Worm (Caenorhabditis elegans) whole organism, mixed stage, embryonic: ENCODE measurements around the gene kcc-1.

Experiments
- M03D4.4 ChIP-seq: sonication (generic microtip); optimal IDR thresholded peaks from 2 replicates; lab custom pipeline; 2017; ENCODE audit warnings: mild to moderate bottlenecking, missing genetic modification characterization, missing compliant biosample characterization
- blmp-1 ChIP-seq: fragments of 150-350 bp; optimal IDR thresholded peaks from 2 replicates; lab custom pipeline; 2014; ENCODE audit warnings: missing biosample characterization, missing genetic modification characterization
- ceh-39 ChIP-seq: fragments of 150-350 bp; optimal IDR thresholded peaks from 2 replicates; lab custom pipeline; 2014; ENCODE audit warnings: missing biosample characterization, missing genetic modification characterization
- ceh-43 ChIP-seq: fragments of 200-800 bp; sonication (Bioruptor generic); optimal IDR thresholded peaks from 2 replicates; lab custom pipeline; 2018; ENCODE audit warnings: mild to moderate bottlenecking, missing genetic modification characterization, moderate library complexity, missing compliant biosample characterization
- ces-1 ChIP-seq: fragments of 150-350 bp; optimal IDR thresholded peaks from 2 replicates; lab custom pipeline; 2014; ENCODE audit warnings: missing biosample characterization, missing genetic modification reagents, missing genetic modification characterization
- cnd-1 ChIP-seq: fragments of 200-800 bp; sonication (Bioruptor generic); optimal IDR thresholded peaks from 2 replicates; lab custom pipeline; 2018; ENCODE audit warnings: mild to moderate bottlenecking, missing genetic modification characterization, missing compliant biosample characterization
- drap-1 ChIP-seq: fragments of 200-800 bp; sonication (Bioruptor generic); optimal IDR thresholded peaks from 3 replicates; lab custom pipeline; 2018; ENCODE audit warnings: mild to moderate bottlenecking, missing genetic modification characterization, missing compliant biosample characterization
- elt-1 ChIP-seq: sonication (generic microtip); optimal IDR thresholded peaks from 2 replicates; lab custom pipeline; 2017; ENCODE audit warnings: missing genetic modification characterization, mild to moderate bottlenecking, missing compliant biosample characterization, antibody characterized with exemption, moderate library complexity, borderline replicate concordance; ENCODE audit not compliant: insufficient read depth
- elt-3 ChIP-seq: fragments of 150-350 bp; optimal IDR thresholded peaks from 2 replicates; lab custom pipeline; 2014; ENCODE audit warnings: missing biosample characterization, missing genetic modification characterization
- flh-1 ChIP-seq: fragments of 200-800 bp; sonication (Bioruptor generic); optimal IDR thresholded peaks from 2 replicates; lab custom pipeline; 2018; ENCODE audit warnings: mild to moderate bottlenecking, missing genetic modification characterization, moderate library complexity, missing compliant biosample characterization
- ham-2 ChIP-seq: fragments of 200-800 bp; sonication (Bioruptor generic); optimal IDR thresholded peaks from 2 replicates; lab custom pipeline; 2018; ENCODE audit warnings: mild to moderate bottlenecking, missing genetic modification characterization, missing compliant biosample characterization
- hlh-1 ChIP-seq: fragments of 150-350 bp; optimal IDR thresholded peaks from 2 replicates; lab custom pipeline; 2014; ENCODE audit warnings: missing biosample characterization, missing genetic modification reagents, missing genetic modification characterization
- lin-32 ChIP-seq: fragments of 200-800 bp; sonication (Bioruptor generic); optimal IDR thresholded peaks from 2 replicates; lab custom pipeline; 2018; ENCODE audit warnings: mild to moderate bottlenecking, missing genetic modification characterization, missing compliant biosample characterization
- lsy-2 ChIP-seq: fragments of 150-350 bp; optimal IDR thresholded peaks from 2 replicates; lab custom pipeline; 2014; ENCODE audit warnings: missing biosample characterization, missing genetic modification characterization
- mab-5 ChIP-seq: fragments of 150-350 bp; optimal IDR thresholded peaks from 2 replicates; lab custom pipeline; 2014; ENCODE audit warnings: missing biosample characterization, missing genetic modification characterization
- mep-1 ChIP-seq: fragments of 150-350 bp; optimal IDR thresholded peaks from 2 replicates; lab custom pipeline; 2017; ENCODE audit warnings: missing biosample characterization, missing genetic modification reagents, missing genetic modification characterization, inconsistent platforms
- mls-2 ChIP-seq: sonication (generic microtip); optimal IDR thresholded peaks from 2 replicates; lab custom pipeline; 2016; ENCODE audit warnings: mild to moderate bottlenecking, missing genetic modification characterization, moderate library complexity, missing compliant biosample characterization
- nhr-12 ChIP-seq: fragments of 150-350 bp; optimal IDR thresholded peaks from 2 replicates; lab custom pipeline; 2014; ENCODE audit warnings: missing biosample characterization, missing genetic modification characterization
- nhr-2 ChIP-seq: fragments of 150-350 bp; optimal IDR thresholded peaks from 2 replicates; lab custom pipeline; 2014; ENCODE audit warnings: missing biosample characterization, missing genetic modification characterization
- nhr-237 ChIP-seq: fragments of 150-350 bp; optimal IDR thresholded peaks from 2 replicates; lab custom pipeline; 2014; ENCODE audit warnings: missing biosample characterization, missing genetic modification characterization
- nhr-28 ChIP-seq: fragments of 150-350 bp; optimal IDR thresholded peaks from 2 replicates; lab custom pipeline; 2014; ENCODE audit warnings: missing biosample characterization, missing genetic modification characterization
- nhr-76 ChIP-seq: sonication (generic microtip); optimal IDR thresholded peaks from 2 replicates; lab custom pipeline; 2017; ENCODE audit warnings: missing biosample characterization, missing genetic modification characterization
- pha-4 ChIP-seq: fragments of 150-350 bp; optimal IDR thresholded peaks from 2 replicates; lab custom pipeline; 2018; ENCODE audit warnings: missing biosample characterization, missing genetic modification reagents, missing genetic modification characterization
- snpc-4 ChIP-seq: fragments of 150-350 bp; optimal IDR thresholded peaks from 2 replicates; lab custom pipeline; 2014; ENCODE audit warnings: missing biosample characterization, missing genetic modification characterization
- tbx-8 ChIP-seq: fragments of 200-800 bp; sonication (Bioruptor generic); optimal IDR thresholded peaks from 2 replicates; lab custom pipeline; 2018; ENCODE audit warnings: mild to moderate bottlenecking, missing genetic modification characterization, moderate library complexity, missing compliant biosample characterization
- unc-120 ChIP-seq: sonication (generic microtip); optimal IDR thresholded peaks from 2 replicates; lab custom pipeline; 2017; ENCODE audit warnings: missing genetic modification characterization, missing compliant biosample characterization; ENCODE audit not compliant: poor library complexity, severe bottlenecking
- unc-39 ChIP-seq: fragments of 150-350 bp; optimal IDR thresholded peaks from 2 replicates; lab custom pipeline; 2014; ENCODE audit warnings: missing biosample characterization, missing genetic modification characterization
- zip-8 ChIP-seq: fragments of 150-350 bp; optimal IDR thresholded peaks from 2 replicates; lab custom pipeline; 2014; ENCODE audit warnings: missing biosample characterization, missing genetic modification characterization
- ztf-11 ChIP-seq: fragments of 150-350 bp; optimal IDR thresholded peaks from 2 replicates; lab custom pipeline; 2014; ENCODE audit warnings: missing biosample characterization, missing genetic modification characterization

Gene kcc-1

DNA sequence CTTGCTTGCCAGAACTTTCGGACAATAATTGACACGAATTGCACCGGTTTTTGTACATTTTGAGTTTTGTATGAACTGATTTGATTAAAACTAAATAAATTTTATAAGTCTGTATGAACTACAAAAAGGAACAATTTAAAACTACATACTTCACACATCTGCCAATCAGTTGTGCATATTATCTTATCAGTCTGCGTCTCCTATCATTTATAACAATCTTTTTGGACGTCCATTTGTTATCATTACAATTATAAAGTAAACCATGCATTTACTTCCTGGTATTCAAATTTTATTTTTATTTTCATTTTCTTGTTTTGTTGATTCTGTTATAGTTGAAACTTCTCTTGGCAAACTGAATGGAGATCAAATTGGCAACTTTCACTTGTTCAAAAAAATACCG is 25.8 kb upstream of the kcc-1 start, which contains the start of gene cest-10:
cest-10 (plus strand) TSS at position 254 of the 400 bp plus-strand sequence.
- TF ChIP-seq nhr-12 (tag; lab: Kevin White, UChicago) (no peak), ztf-11 (no peak), snpc-4 (no peak), elt-1 (tag; lab: Kevin White, UChicago) (no peak), nhr-28 (tag; lab: Kevin White, UChicago) (no peak), ceh-43 (no peak), nhr-2 (tag; lab: Kevin White, UChicago) (no peak), drap-1 (no peak), hlh-1 (tag; lab: Kevin White, UChicago) (no peak), nhr-237 (tag; lab: Kevin White, UChicago) (no peak), ceh-39 (tag; lab: Kevin White, UChicago) (no peak), tbx-8 (GFP tag; lab: Kevin White, UChicago) (no peak), ham-2 (no peak)

DNA sequence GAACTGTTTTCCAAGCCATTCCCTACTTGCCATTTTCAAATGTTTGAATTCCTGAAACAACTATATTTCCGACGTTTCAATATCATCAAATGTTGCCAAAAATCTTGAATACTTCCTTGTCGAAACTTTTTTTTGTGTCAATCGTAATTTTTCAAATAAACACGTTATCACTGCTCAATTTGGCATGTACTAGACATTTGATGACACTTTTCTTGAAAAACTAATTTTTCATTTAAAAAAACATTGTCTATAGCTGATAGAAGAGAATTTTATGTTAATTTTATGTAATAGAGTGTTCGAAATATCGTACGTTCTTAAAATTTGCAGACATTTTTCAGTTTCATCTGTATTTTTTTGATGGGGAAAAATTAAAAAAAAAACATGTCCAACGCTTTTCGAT is 23.3 kb upstream of the kcc-1 start:
- TF ChIP-seq snpc-4, result no peak

DNA sequence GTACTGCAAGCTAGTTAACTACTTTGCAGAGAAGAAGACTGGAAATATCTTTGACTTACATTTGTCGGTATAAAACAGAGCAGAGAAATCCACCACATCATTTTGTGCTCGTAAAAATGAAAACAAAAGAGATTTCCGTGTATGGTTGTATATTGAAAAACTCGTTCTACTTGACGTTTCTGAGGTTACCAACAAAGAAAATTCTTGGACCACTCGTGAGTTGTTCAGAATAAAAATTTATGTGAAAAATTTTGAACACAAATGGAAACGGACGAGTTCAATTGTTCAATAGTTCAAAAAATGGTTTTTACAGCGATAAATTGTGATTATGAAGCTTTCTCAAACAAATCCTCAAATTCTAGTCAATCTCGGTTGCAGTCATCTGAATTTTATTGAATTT is 21.5 kb upstream of the kcc-1 start, which contains the start of gene clec-179:
clec-179 (minus strand) TSS at position 101 of the 400 bp plus-strand sequence.
- TF ChIP-seq unc-39 (tag; lab: Kevin White, UChicago) (no peak), drap-1 (no peak), lin-32 (GFP tag; lab: Kevin White, UChicago) (no peak), ztf-11 (no peak), elt-1 (tag; lab: Kevin White, UChicago) (no peak), nhr-2 (tag; lab: Kevin White, UChicago) (no peak), snpc-4 (no peak), elt-3 (no peak), ceh-39 (tag; lab: Kevin White, UChicago) (no peak), unc-120 (tag; lab: Kevin White, UChicago) (no peak), blmp-1 (no peak), flh-1 (no peak), pha-4 (tag; lab: Kevin White, UChicago) (no peak), mab-5 (tag; lab: Kevin White, UChicago) (no peak), zip-8 (no peak), M03D4.4 (tag; lab: Kevin White, UChicago) (no peak)

DNA sequence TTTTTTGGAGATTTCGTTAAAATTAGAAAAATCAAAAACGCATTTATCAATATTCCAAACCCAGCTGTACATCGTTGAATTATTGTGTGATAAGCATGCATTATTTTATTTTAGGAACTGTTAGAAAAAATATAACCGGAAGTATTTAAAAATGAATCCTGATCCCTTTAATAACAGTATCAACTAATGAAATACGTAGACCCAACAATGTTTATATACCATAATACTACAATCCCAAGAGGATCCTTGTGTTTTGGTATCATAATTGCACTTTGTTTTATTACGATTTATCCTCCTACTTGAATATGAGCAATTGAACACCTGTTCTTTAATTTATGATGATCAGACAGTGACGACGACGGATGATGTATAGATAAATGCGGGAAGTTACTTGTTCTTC is 19.3 kb upstream of the kcc-1 start, which contains the start of gene str-249:
str-249 (minus strand) TSS at position 101 of the 400 bp plus-strand sequence.
- TF ChIP-seq unc-39 (tag; lab: Kevin White, UChicago), result no peak
- TF ChIP-seq ham-2, result no peak
- no peak for TF ChIP-seq mep-1 (tag; lab: Kevin White, UChicago)
- no peak for TF ChIP-seq tbx-8 (GFP tag; lab: Kevin White, UChicago)
- TF ChIP-seq elt-3, result no peak
- TF ChIP-seq zip-8, result no peak
- TF ChIP-seq snpc-4, result no peak
- TF ChIP-seq hlh-1 (tag; lab: Kevin White, UChicago), result no peak
- TF ChIP-seq cnd-1 (tag; lab: Kevin White, UChicago), result no peak
- no peak for TF ChIP-seq unc-120 (tag; lab: Kevin White, UChicago)
- TF ChIP-seq ztf-11, result no peak
- no peak for TF ChIP-seq ceh-39 (tag; lab: Kevin White, UChicago)
- no peak for TF ChIP-seq nhr-76 (tag; lab: Kevin White, UChicago)
- TF ChIP-seq mab-5 (tag; lab: Kevin White, UChicago), result no peak
- no peak for TF ChIP-seq lsy-2 (tag; lab: Kevin White, UChicago)
- TF ChIP-seq, all 35 proteins: peak for 0

DNA sequence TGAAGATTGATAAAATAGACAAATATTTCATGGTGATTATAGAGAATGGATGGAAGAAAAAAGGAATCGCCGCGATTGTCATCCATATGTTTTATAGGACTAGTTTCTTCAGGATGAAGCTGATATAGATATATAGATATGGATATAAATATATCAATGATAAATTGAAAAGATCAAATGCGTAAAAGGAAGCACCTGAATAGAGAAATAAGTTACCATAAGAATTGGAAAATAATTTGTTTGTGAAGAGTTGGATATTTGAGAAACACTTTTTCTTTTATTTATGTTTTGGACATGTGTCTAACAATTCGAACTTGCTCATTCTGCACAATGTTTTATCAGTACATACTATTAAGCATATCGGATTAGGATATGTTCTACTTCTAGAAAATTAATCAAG is 18.0 kb upstream of the kcc-1 start, which contains the start of gene C42D4.13:
C42D4.13 (minus strand) TSS at position 101 of the 400 bp plus-strand sequence.
- TF ChIP-seq unc-120 (tag; lab: Kevin White, UChicago) (no peak), mls-2 (tag; lab: Kevin White, UChicago) (no peak), drap-1 (no peak), nhr-12 (tag; lab: Kevin White, UChicago) (no peak), cnd-1 (tag; lab: Kevin White, UChicago) (no peak), mab-5 (tag; lab: Kevin White, UChicago) (no peak), ces-1 (GFP tag; lab: Kevin White, UChicago) (no peak), hlh-1 (tag; lab: Kevin White, UChicago) (no peak), elt-3 (no peak)
- TF ChIP-seq, all 35 proteins: peak for 0
